Fruit fly (Drosophila melanogaster) whole organism, embryonic: Measurements from ENCODE around the gene CG33325.

Experiments
- Asciz ChIP-seq: fragments of 200-800 bp; sonication (Bioruptor generic); optimal IDR thresholded peaks from 2 replicates; lab custom pipeline; 2017; ENCODE audit warnings: missing biosample characterization, mild to moderate bottlenecking, missing genetic modification characterization, missing genetic modification reagents
- CG10366 ChIP-seq: fragments of 200-800 bp; sonication (Bioruptor generic); IDR thresholded peaks from 2 replicates; pipeline ENCODE4 v1.3.6; 2022; ENCODE audit warnings: missing biosample characterization, missing genetic modification characterization
- CG11696 ChIP-seq: fragments of 200-800 bp; sonication (Bioruptor generic); IDR thresholded peaks from 2 replicates; pipeline ENCODE4 v1.3.6; 2022; ENCODE audit warnings: missing biosample characterization, missing genetic modification characterization
- CG11723 ChIP-seq: fragments of 200-800 bp; sonication (Bioruptor generic); optimal IDR thresholded peaks from 2 replicates; lab custom pipeline; 2017; ENCODE audit warnings: missing biosample characterization, mild to moderate bottlenecking, missing genetic modification characterization
- CG12071 ChIP-seq: fragments of 200-800 bp; sonication (Bioruptor generic); optimal IDR thresholded peaks from 3 replicates; lab custom pipeline; 2018; ENCODE audit warnings: missing biosample characterization, mild to moderate bottlenecking, missing genetic modification characterization
- CG1233 ChIP-seq: fragments of 200-800 bp; sonication (Bioruptor generic); optimal IDR thresholded peaks from 4 replicates; lab custom pipeline; 2018; ENCODE audit warnings: missing biosample characterization, mild to moderate bottlenecking, missing genetic modification characterization
- CG12659 ChIP-seq: fragments of 200-800 bp; sonication (Bioruptor generic); optimal IDR thresholded peaks from 3 replicates; lab custom pipeline; 2017; ENCODE audit warnings: mild to moderate bottlenecking, missing biosample characterization, missing genetic modification reagents, missing genetic modification characterization
- CG13424 ChIP-seq: fragments of 200-800 bp; sonication (Bioruptor generic); optimal IDR thresholded peaks from 2 replicates; lab custom pipeline; 2019; ENCODE audit warnings: missing biosample characterization, mild to moderate bottlenecking, missing genetic modification characterization, moderate library complexity
- CG17385 ChIP-seq: fragments of 200-800 bp; sonication (Bioruptor generic); optimal IDR thresholded peaks from 3 replicates; lab custom pipeline; 2018; ENCODE audit warnings: missing biosample characterization, mild to moderate bottlenecking, missing genetic modification characterization
- CG2120 ChIP-seq: fragments of 200-800 bp; sonication (Bioruptor generic); optimal IDR thresholded peaks from 3 replicates; lab custom pipeline; 2016; ENCODE audit warnings: missing biosample characterization, missing genetic modification characterization
- CG2202 ChIP-seq: fragments of 200-800 bp; sonication (Bioruptor generic); optimal IDR thresholded peaks from 2 replicates; lab custom pipeline; 2018; ENCODE audit warnings: missing biosample characterization, mild to moderate bottlenecking, missing genetic modification characterization
- CG2889 ChIP-seq: fragments of 200-800 bp; sonication (Bioruptor generic); IDR thresholded peaks from 3 replicates; pipeline ENCODE4 v1.3.6; 2022; ENCODE audit warnings: missing biosample characterization, missing genetic modification characterization
- CG34422 ChIP-seq: fragments of 200-800 bp; sonication (Bioruptor generic); IDR thresholded peaks from 3 replicates; pipeline ENCODE4 v1.3.6; 2022; ENCODE audit warnings: missing biosample characterization, missing genetic modification characterization
- CG4617 ChIP-seq: fragments of 200-800 bp; sonication (Bioruptor generic); optimal IDR thresholded peaks from 3 replicates; lab custom pipeline; 2016; ENCODE audit warnings: missing biosample characterization, missing genetic modification characterization, borderline replicate concordance
- CG4707 ChIP-seq: fragments of 200-800 bp; sonication (Bioruptor generic); optimal IDR thresholded peaks from 2 replicates; lab custom pipeline; 2018; ENCODE audit warnings: missing biosample characterization, mild to moderate bottlenecking, missing genetic modification characterization, moderate library complexity
- CG8924 ChIP-seq: fragments of 200-800 bp; optimal IDR thresholded peaks from 3 replicates; lab custom pipeline; 2019; ENCODE audit warnings: missing biosample characterization, mild to moderate bottlenecking, missing genetic modification characterization, moderate library complexity
- Dip2 ChIP-seq: fragments of 200-800 bp; sonication (Bioruptor generic); IDR thresholded peaks from 2 replicates; pipeline ENCODE4 v1.3.6; 2022; ENCODE audit warnings: missing biosample characterization, missing genetic modification characterization
- Dip3 ChIP-seq: fragments of 200-800 bp; sonication (Bioruptor generic); optimal IDR thresholded peaks from 3 replicates; lab custom pipeline; 2016; ENCODE audit warnings: missing biosample characterization, missing genetic modification characterization
- Elba2 ChIP-seq: fragments of 200-800 bp; sonication (Bioruptor generic); optimal IDR thresholded peaks from 3 replicates; lab custom pipeline; 2016; ENCODE audit warnings: missing biosample characterization, missing genetic modification characterization
- Gsc ChIP-seq: fragments of 200-800 bp; sonication (Bioruptor generic); IDR thresholded peaks from 2 replicates; pipeline ENCODE4 v1.3.6; 2022; ENCODE audit warnings: missing biosample characterization, missing genetic modification characterization
- Hr78 ChIP-seq, 2 experiments: fragments of 200-800 bp in 1 of 2; fragments of >200 bp in 1 of 2; sonication (Bioruptor generic) in 1 of 2; optimal IDR thresholded peaks; 2 replicates each; lab custom pipeline; 2017 to 2019; ENCODE audit warnings: missing biosample characterization in 2 of 2, missing genetic modification characterization in 2 of 2, mild to moderate bottlenecking in 1 of 2, moderate library complexity in 1 of 2
- MESR4 ChIP-seq: fragments of 200-800 bp; sonication (Bioruptor generic); optimal IDR thresholded peaks from 2 replicates; lab custom pipeline; 2018; ENCODE audit warnings: missing biosample characterization, mild to moderate bottlenecking, missing genetic modification characterization, moderate library complexity
- Meics ChIP-seq: fragments of 200-800 bp; sonication (Bioruptor generic); optimal IDR thresholded peaks from 2 replicates; lab custom pipeline; 2017; ENCODE audit warnings: missing biosample characterization, mild to moderate bottlenecking, missing genetic modification characterization
- Mrtf ChIP-seq: fragments of 200-800 bp; sonication (Bioruptor generic); IDR thresholded peaks from 3 replicates; pipeline ENCODE4 v1.3.6; 2022; ENCODE audit warnings: missing biosample characterization, missing genetic modification characterization
- NFAT ChIP-seq: fragments of 200-800 bp; sonication (Bioruptor generic); IDR thresholded peaks from 2 replicates; pipeline ENCODE4 v1.3.6; 2022; ENCODE audit warnings: missing biosample characterization, missing genetic modification characterization
- Nf-YC ChIP-seq: fragments of 200-800 bp; optimal IDR thresholded peaks from 3 replicates; lab custom pipeline; 2019; ENCODE audit warnings: missing biosample characterization, mild to moderate bottlenecking, missing genetic modification characterization, moderate library complexity
- Trl ChIP-seq, 3 experiments: fragments of >200 bp in 2 of 3; fragments of 200-800 bp in 1 of 3; sonication (Bioruptor generic) in 1 of 3; optimal IDR thresholded peaks; 2 replicates in 1 of 3; 3 replicates in 2 of 3; lab custom pipeline; 2016 to 2017; ENCODE audit warnings: missing biosample characterization in 1 of 3, missing genetic modification characterization in 1 of 3
- ase ChIP-seq: fragments of 200-800 bp; sonication (Bioruptor generic); IDR thresholded peaks from 3 replicates; pipeline ENCODE4 v1.3.6; 2022; ENCODE audit warnings: missing biosample characterization, missing genetic modification characterization
- bcd ChIP-seq: fragments of 200-800 bp; sonication (Bioruptor generic); optimal IDR thresholded peaks from 2 replicates; lab custom pipeline; 2017; ENCODE audit warnings: missing biosample characterization, mild to moderate bottlenecking, missing genetic modification characterization
- chinmo ChIP-seq: fragments of 200-800 bp; sonication (Bioruptor generic); IDR thresholded peaks from 4 replicates; pipeline ENCODE4 v1.3.6; 2022; ENCODE audit warnings: missing biosample characterization, missing genetic modification characterization; ENCODE audit not compliant: partially characterized antibody
- croc ChIP-seq: fragments of 200-800 bp; sonication (Bioruptor generic); conservative IDR thresholded peaks from 3 replicates; pipeline ENCODE4 v1.3.6; 2022; ENCODE audit warnings: missing biosample characterization, missing genetic modification characterization
- dati ChIP-seq: fragments of 200-800 bp; sonication (Bioruptor generic); IDR thresholded peaks from 2 replicates; pipeline ENCODE4 v1.3.6; 2022; ENCODE audit warnings: missing biosample characterization, missing genetic modification characterization
- ems ChIP-seq: fragments of 200-800 bp; sonication (Bioruptor generic); optimal IDR thresholded peaks from 3 replicates; lab custom pipeline; 2016; ENCODE audit warnings: missing biosample characterization, missing genetic modification characterization
- fd3F ChIP-seq: fragments of 200-800 bp; sonication (Bioruptor generic); optimal IDR thresholded peaks from 2 replicates; lab custom pipeline; 2018; ENCODE audit warnings: missing biosample characterization, mild to moderate bottlenecking, missing genetic modification characterization, moderate library complexity
- grn ChIP-seq: fragments of 200-800 bp; sonication (Bioruptor generic); optimal IDR thresholded peaks from 3 replicates; lab custom pipeline; 2017; ENCODE audit warnings: missing biosample characterization, missing genetic modification characterization
- gsb ChIP-seq: fragments of 200-800 bp; sonication (Bioruptor generic); IDR thresholded peaks from 2 replicates; pipeline ENCODE4 v1.3.6; 2022; ENCODE audit warnings: missing biosample characterization, missing genetic modification characterization
- ham ChIP-seq: fragments of 200-800 bp; sonication (Bioruptor generic); IDR thresholded peaks from 2 replicates; pipeline ENCODE4 v1.3.6; 2022; ENCODE audit warnings: missing biosample characterization, missing genetic modification characterization
- inv ChIP-seq: fragments of 200-800 bp; sonication (Bioruptor generic); IDR thresholded peaks from 2 replicates; pipeline ENCODE4 v1.3.6; 2022; ENCODE audit warnings: missing biosample characterization, missing genetic modification characterization; ENCODE audit not compliant: partially characterized antibody
- kay ChIP-seq: fragments of 200-800 bp; sonication (Bioruptor generic); optimal IDR thresholded peaks from 2 replicates; lab custom pipeline; 2016; ENCODE audit warnings: missing biosample characterization, missing genetic modification characterization
- lilli ChIP-seq: fragments of 200-800 bp; sonication (Bioruptor generic); optimal IDR thresholded peaks from 3 replicates; lab custom pipeline; 2016; ENCODE audit warnings: missing biosample characterization, missing genetic modification characterization
- maf-S ChIP-seq: fragments of 200-800 bp; sonication (Bioruptor generic); optimal IDR thresholded peaks from 2 replicates; lab custom pipeline; 2016; ENCODE audit warnings: missing biosample characterization, missing genetic modification characterization
- nerfin-2 ChIP-seq: fragments of 200-800 bp; sonication (Bioruptor generic); IDR thresholded peaks from 2 replicates; pipeline ENCODE4 v1.3.6; 2022; ENCODE audit warnings: missing biosample characterization, missing genetic modification characterization; ENCODE audit not compliant: partially characterized antibody
- org-1 ChIP-seq: fragments of 200-800 bp; sonication (Bioruptor generic); optimal IDR thresholded peaks from 2 replicates; lab custom pipeline; 2017; ENCODE audit warnings: missing biosample characterization, missing genetic modification characterization
- pfk ChIP-seq: fragments of 200-800 bp; sonication (Bioruptor generic); optimal IDR thresholded peaks from 2 replicates; lab custom pipeline; 2018; ENCODE audit warnings: missing biosample characterization, mild to moderate bottlenecking, missing genetic modification characterization, moderate library complexity
- pho ChIP-seq: fragments of 200-800 bp; sonication (Bioruptor generic); optimal IDR thresholded peaks from 2 replicates; lab custom pipeline; 2016; ENCODE audit warnings: missing biosample characterization, missing genetic modification characterization
- prd ChIP-seq, 3 experiments: fragments of >200 bp in 2 of 3; fragments of 200-800 bp in 1 of 3; sonication (Bioruptor generic) in 1 of 3; optimal IDR thresholded peaks in 2 of 3; IDR thresholded peaks in 1 of 3; 2 replicates in 2 of 3; 3 replicates in 1 of 3; pipeline versions ENCODE4 v1.3.6 to Lab custom; 2017 to 2022; ENCODE audit warnings: missing biosample characterization in 1 of 3, missing genetic modification characterization in 1 of 3
- pros ChIP-seq: fragments of 200-800 bp; sonication (Bioruptor generic); optimal IDR thresholded peaks from 3 replicates; lab custom pipeline; 2019; ENCODE audit warnings: missing biosample characterization, mild to moderate bottlenecking, missing genetic modification characterization, moderate library complexity
- ro ChIP-seq: fragments of 200-800 bp; sonication (Bioruptor generic); IDR thresholded peaks from 2 replicates; pipeline ENCODE4 v1.3.6; 2022; ENCODE audit warnings: missing biosample characterization, missing genetic modification characterization
- slbo ChIP-seq: fragments of 200-800 bp; sonication (Bioruptor generic); IDR thresholded peaks from 2 replicates; pipeline ENCODE4 v1.3.6; 2022; ENCODE audit warnings: missing biosample characterization, missing genetic modification characterization
- tx ChIP-seq: fragments of 200-800 bp; sonication (Bioruptor generic); optimal IDR thresholded peaks from 2 replicates; lab custom pipeline; 2016; ENCODE audit warnings: missing biosample characterization, missing genetic modification characterization

The CG33325 gene

dm6 chr3R:8673803-8674234 lies 6.0 kb downstream of the CG33325 start, which contains the start of gene mRpL19 (continued):
- peak; percentile 45 for TF ChIP-seq CG2120 (GFP tag; lab: Kevin White, UChicago)
- TF ChIP-seq ro (GFP tag; lab: Robert Waterston, UW): no peak
- TF ChIP-seq Hr78 (GFP tag; optimal IDR thresholded peaks at IDR 0.05; lab: Kevin White, UChicago): no peak
- peak; percentile 22; the same call in 1 of the 2 replicates for TF ChIP-seq slbo (GFP tag; lab: Robert Waterston, UW)
- TF ChIP-seq prd (optimal IDR thresholded peaks at IDR 0.05; lab: Kevin White, UChicago): no peak
- no peak for TF ChIP-seq prd (GFP tag; IDR thresholded peaks at IDR 0.05; lab: Robert Waterston, UW)
- TF ChIP-seq CG11723 (GFP tag; lab: Kevin White, UChicago): no peak
- TF ChIP-seq Mrtf: no peak
- TF ChIP-seq CG12071 (GFP tag; lab: Kevin White, UChicago): no peak
- peak; percentile 73 for TF ChIP-seq MESR4 (GFP tag; lab: Kevin White, UChicago)
- no peak for TF ChIP-seq maf-S
- no peak for TF ChIP-seq dati (GFP tag; lab: Robert Waterston, UW)
- no peak for TF ChIP-seq Elba2 (GFP tag; lab: Kevin White, UChicago)
- 0 out of 2 replicates have a peak, but pooled peaks have one; percentile 6 for TF ChIP-seq inv
- TF ChIP-seq CG2889: no peak
- TF ChIP-seq Nf-YC (tag; lab: Kevin White, UChicago): peak; percentile 64
- TF ChIP-seq CG4707 (GFP tag; lab: Kevin White, UChicago): no peak
- peak; percentile 91 for TF ChIP-seq grn (GFP tag; lab: Kevin White, UChicago)
- no peak for TF ChIP-seq Asciz (GFP tag; lab: Kevin White, UChicago)
- TF ChIP-seq CG13424: peak; percentile 71
- peak; percentile 50 for TF ChIP-seq CG17385 (GFP tag; lab: Kevin White, UChicago)
- no peak for TF ChIP-seq CG1233 (GFP tag; lab: Kevin White, UChicago)
- peak; percentile 62 for TF ChIP-seq CG12659 (GFP tag; lab: Kevin White, UChicago)
- TF ChIP-seq chinmo: 0 out of 4 replicates have a peak, but pooled peaks have one; percentile 40
- no peak for TF ChIP-seq bcd (GFP tag; lab: Kevin White, UChicago)
- no peak for TF ChIP-seq ems (GFP tag; lab: Kevin White, UChicago)
- TF ChIP-seq kay: no peak
- no peak for TF ChIP-seq pfk (GFP tag; lab: Kevin White, UChicago)
- TF ChIP-seq CG11696 (GFP tag; lab: Robert Waterston, UW): no peak
- no peak for TF ChIP-seq org-1 (GFP tag; lab: Kevin White, UChicago)
- TF ChIP-seq CG10366: no peak
- TF ChIP-seq ham: no peak
- TF ChIP-seq pho (GFP tag; lab: Kevin White, UChicago): no peak
- TF ChIP-seq CG34422: peak; percentile 55; the same call in 1 of the 3 replicates
- no peak for TF ChIP-seq fd3F
- no peak for TF ChIP-seq pros (GFP tag; lab: Kevin White, UChicago)
- peak; percentile 71 for TF ChIP-seq CG8924 (tag; lab: Kevin White, UChicago)
- no peak for TF ChIP-seq Trl (optimal IDR thresholded peaks at IDR 0.05; lab: Kevin White, UChicago)
- no peak for TF ChIP-seq Trl (GFP tag; optimal IDR thresholded peaks at IDR 0.05; lab: Kevin White, UChicago)
- no peak for TF ChIP-seq Dip3 (GFP tag; lab: Kevin White, UChicago)
- no peak for TF ChIP-seq tx (GFP tag; lab: Kevin White, UChicago)
- TF ChIP-seq nerfin-2: peak; percentile 40; the same call in 1 of the 2 replicates
- no peak for TF ChIP-seq NFAT
- TF ChIP-seq CG4617 (GFP tag; lab: Kevin White, UChicago): peak; percentile 22
- no peak for TF ChIP-seq ase (GFP tag; lab: Robert Waterston, UW)
- peak; percentile 39 for TF ChIP-seq Meics (GFP tag; lab: Kevin White, UChicago)
- peak; percentile 45 for TF ChIP-seq lilli (GFP tag; lab: Kevin White, UChicago)
- TF ChIP-seq Gsc (GFP tag; lab: Robert Waterston, UW): no peak
- no peak for TF ChIP-seq gsb (GFP tag; lab: Robert Waterston, UW)
- no peak for TF ChIP-seq croc (GFP tag; lab: Robert Waterston, UW)
- TF ChIP-seq Dip2 (GFP tag; lab: Robert Waterston, UW): no peak
- peak; percentile 11 for TF ChIP-seq CG2202 (tag; lab: Kevin White, UChicago)
